Fruit fly (Drosophila melanogaster): ENCODE results near the gene CG31368.

Gene CG31368

dm6 chr3R:11849378-11850249 is 33.0 kb upstream of the CG31368 start (continued):
- peak; percentile 94 for TF ChIP-seq sr (GFP tag; IDR thresholded peaks at IDR 0.05)
- peak; percentile 98 for TF ChIP-seq Ets65A (GFP tag)
- peak; percentile 37; the same call in 1 of the 2 replicates for TF ChIP-seq CG10321 (GFP tag; IDR thresholded peaks at IDR 0.05)
- TF ChIP-seq CG6791 (GFP tag; IDR thresholded peaks at IDR 0.05; ENCODE audit: partially characterized antibody) = no peak; the same call in 2 of the 3 replicates
- peak; percentile 49; the same call in 1 of the 2 replicates for TF ChIP-seq CG11696 (GFP tag; IDR thresholded peaks at IDR 0.05)
- TF ChIP-seq tx (GFP tag; optimal IDR thresholded peaks at IDR 0.05) = peak; percentile 80
- TF ChIP-seq CG9437 (GFP tag; optimal IDR thresholded peaks at IDR 0.05) = peak; percentile 73
- no peak for TF ChIP-seq CG15479 (GFP tag; optimal IDR thresholded peaks at IDR 0.05)
- peak; percentile 74 for TF ChIP-seq CG4328 (GFP tag; optimal IDR thresholded peaks at IDR 0.05)
- peak; percentile 78 for TF ChIP-seq CG4360 (GFP tag; IDR thresholded peaks at IDR 0.05)
- TF ChIP-seq NC2α (GFP tag; optimal IDR thresholded peaks at IDR 0.05) = peak; percentile 86
- peak; percentile 82 for TF ChIP-seq grau (tag; optimal IDR thresholded peaks at IDR 0.05)
- peak; percentile 54; the same call in 1 of the 2 replicates for TF ChIP-seq slbo (GFP tag; IDR thresholded peaks at IDR 0.05)
- peak; percentile 67 for TF ChIP-seq CG10565 (GFP tag; optimal IDR thresholded peaks at IDR 0.05)
- TF ChIP-seq Kr (GFP tag; optimal IDR thresholded peaks at IDR 0.05) = no peak
- TF ChIP-seq klu (GFP tag; IDR thresholded peaks at IDR 0.05) = peak; percentile 57; the same call in 1 of the 2 replicates
- TF ChIP-seq C15 (GFP tag; IDR thresholded peaks at IDR 0.05) = no peak
- peak; percentile 92 for TF ChIP-seq CG6689 (GFP tag; IDR thresholded peaks at IDR 0.05)
- TF ChIP-seq cato (GFP tag; optimal IDR thresholded peaks at IDR 0.05; ENCODE audit: borderline replicate concordance) = peak; percentile 76
- no peak for TF ChIP-seq tna (GFP tag; IDR thresholded peaks at IDR 0.05; ENCODE audit: partially characterized antibody)
- peak; percentile 93 for TF ChIP-seq Ssrp (tag; optimal IDR thresholded peaks at IDR 0.05)
- TF ChIP-seq CG10462 (GFP tag; optimal IDR thresholded peaks at IDR 0.05) = peak; percentile 83
- TF ChIP-seq H2.0 (GFP tag; IDR thresholded peaks at IDR 0.05) = peak; percentile 83
- no peak for TF ChIP-seq pita (GFP tag; optimal IDR thresholded peaks at IDR 0.05)
- TF ChIP-seq nerfin-2 (GFP tag; IDR thresholded peaks at IDR 0.05; ENCODE audit: partially characterized antibody) = no peak
- TF ChIP-seq gcm2 (GFP tag; optimal IDR thresholded peaks at IDR 0.05) = peak; percentile 76
- peak; percentile 63 for TF ChIP-seq CG3838 (GFP tag; optimal IDR thresholded peaks at IDR 0.05)
- TF ChIP-seq CG7745 (tag; optimal IDR thresholded peaks at IDR 0.05) = no peak
- TF ChIP-seq YL-1 (GFP tag; optimal IDR thresholded peaks at IDR 0.05) = peak; percentile 11
- TF ChIP-seq H15 (GFP tag; IDR thresholded peaks at IDR 0.05) = peak; percentile 89
- TF ChIP-seq Mad (GFP tag; optimal IDR thresholded peaks at IDR 0.05) = peak; percentile 84
- peak; percentile 70 for TF ChIP-seq CG7786 (GFP tag; optimal IDR thresholded peaks at IDR 0.05)
- TF ChIP-seq CG8924 (tag; optimal IDR thresholded peaks at IDR 0.05) = peak; percentile 88
- TF ChIP-seq Antp (GFP tag; optimal IDR thresholded peaks at IDR 0.05) = peak; percentile 95
- peak; percentile 88 for TF ChIP-seq Abd-B (GFP tag; optimal IDR thresholded peaks at IDR 0.05)
- peak; percentile 3 for TF ChIP-seq stwl (tag; optimal IDR thresholded peaks at IDR 0.05)
- peak; percentile 66 for TF ChIP-seq CG9817 (tag; optimal IDR thresholded peaks at IDR 0.05)
- TF ChIP-seq ERR (GFP tag; optimal IDR thresholded peaks at IDR 0.05) = peak; percentile 78
- TF ChIP-seq Six4 (GFP tag; optimal IDR thresholded peaks at IDR 0.05) = peak; percentile 92
- peak; percentile 88 for TF ChIP-seq CG30403 (GFP tag; optimal IDR thresholded peaks at IDR 0.05)
- TF ChIP-seq nerfin-1 (tag; optimal IDR thresholded peaks at IDR 0.05) = peak; percentile 89
- TF ChIP-seq GATAe (GFP tag; conservative IDR thresholded peaks at IDR 0.05) = no peak
- peak; percentile 57 for TF ChIP-seq CrebB (tag; optimal IDR thresholded peaks at IDR 0.05)
- TF ChIP-seq so (GFP tag; IDR thresholded peaks at IDR 0.05) = peak; percentile 84; the same call in 2 of the 3 replicates
- peak; percentile 92 for TF ChIP-seq btn (GFP tag; optimal IDR thresholded peaks at IDR 0.05)
- TF ChIP-seq CG11560 (tag; IDR thresholded peaks at IDR 0.05) = peak; percentile 66
- peak; percentile 76 for TF ChIP-seq CG18599 (GFP tag; optimal IDR thresholded peaks at IDR 0.05)
- TF ChIP-seq CG15514 (GFP tag; optimal IDR thresholded peaks at IDR 0.05) = peak; percentile 17
- TF ChIP-seq Poxn (GFP tag; IDR thresholded peaks at IDR 0.05) = no peak

All from whole organism, embryonic.